Fruit fly (Drosophila melanogaster): ENCODE data around the gene sro.

DNA sequence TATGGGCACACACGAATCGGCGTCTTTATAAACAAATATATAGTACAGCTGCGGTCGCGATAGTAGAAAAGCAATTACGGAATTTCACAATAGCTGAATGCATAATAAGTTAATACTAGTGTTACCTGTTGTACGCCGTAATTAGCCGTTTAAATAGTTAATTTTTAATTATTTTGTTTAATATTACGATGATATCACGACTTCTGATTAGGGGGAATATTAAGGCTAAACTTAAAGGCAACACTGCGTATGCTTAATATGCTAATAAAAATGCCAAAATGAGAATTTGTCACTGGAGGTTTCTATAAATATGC, 15.5 kb upstream of the sro start:
- TF ChIP-seq h (optimal IDR thresholded peaks at IDR 0.05) (no peak), psq (optimal IDR thresholded peaks at IDR 0.05) (no peak)

Measured in Kc167 (cell line).